Worm (Caenorhabditis elegans) whole organism, midembryonic: Measurements from ENCODE around the gene nhr-10.

Experiments
- T22C8.4 ChIP-seq: fragments of 200-800 bp; sonication (Bioruptor generic); IDR thresholded peaks from 2 replicates; pipeline ENCODE4 v1.3.6; 2022; ENCODE audit warnings: missing genetic modification characterization, missing compliant biosample characterization
- cog-1 ChIP-seq: sonication (generic microtip); optimal IDR thresholded peaks from 2 replicates; lab custom pipeline; 2016; ENCODE audit warnings: missing genetic modification characterization, missing compliant biosample characterization
- flt-1 ChIP-seq: fragments of 200-800 bp; sonication (Bioruptor generic); IDR thresholded peaks from 2 replicates; pipeline ENCODE4 v1.3.6; 2022; ENCODE audit warnings: missing genetic modification characterization, missing compliant biosample characterization
- klf-2 ChIP-seq: fragments of 200-800 bp; sonication (Bioruptor generic); conservative IDR thresholded peaks from 2 replicates; pipeline ENCODE4 v1.3.6; 2022; ENCODE audit warnings: missing genetic modification reagents, missing genetic modification characterization, missing compliant biosample characterization
- ref-1 ChIP-seq: fragments of 200-800 bp; sonication (Bioruptor generic); conservative IDR thresholded peaks from 2 replicates; pipeline ENCODE4 v1.3.6; 2022; ENCODE audit warnings: missing genetic modification reagents, missing genetic modification characterization, missing compliant biosample characterization
- tab-1 ChIP-seq: fragments of 200-800 bp; sonication (Bioruptor generic); IDR thresholded peaks from 2 replicates; pipeline ENCODE4 v1.3.6; 2022; ENCODE audit warnings: missing genetic modification characterization, missing compliant biosample characterization
- ztf-29 ChIP-seq: fragments of 200-800 bp; sonication (Bioruptor generic); IDR thresholded peaks from 2 replicates; pipeline ENCODE4 v1.3.6; 2022; ENCODE audit warnings: missing genetic modification reagents, missing genetic modification characterization, missing compliant biosample characterization

DNA sequence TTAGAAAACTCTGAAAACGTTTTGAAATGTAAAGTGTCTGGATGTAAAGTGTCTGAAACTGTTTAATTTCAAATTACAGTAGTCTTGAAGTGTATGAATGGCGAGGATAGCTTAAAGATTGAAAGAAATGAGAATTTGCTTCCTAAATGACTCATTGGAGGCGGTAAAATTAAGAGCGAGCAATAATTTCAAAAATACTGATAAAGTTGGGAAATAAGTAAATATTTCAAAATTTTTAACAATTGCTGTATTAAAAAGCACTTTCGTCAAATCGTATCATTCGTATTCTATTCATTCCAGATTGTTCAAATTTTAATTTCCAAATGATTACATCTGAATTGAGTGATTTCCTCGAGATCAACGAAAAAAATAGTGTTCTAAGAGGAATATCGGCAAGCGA lies 9.1 kb upstream of the nhr-10 start, which contains the start of gene B0280.2:
- TF ChIP-seq cog-1 (tag; lab: Kevin White, UChicago) = no peak
- no peak for TF ChIP-seq tab-1
- TF ChIP-seq T22C8.4 = no peak
- no peak for TF ChIP-seq ztf-29 (GFP tag; lab: Robert Waterston, UW)
- TF ChIP-seq flt-1 (GFP tag; lab: Robert Waterston, UW) = no peak
- no peak for TF ChIP-seq klf-2
- no peak for TF ChIP-seq ref-1 (GFP tag; lab: Robert Waterston, UW)
